Fruit fly (Drosophila melanogaster) Kc167 (cell line): ENCODE data around the gene CARPA.

ENCODE experiments used
- Myc ChIP-seq: fragments of >200 bp; optimal IDR thresholded peaks from 2 replicates; lab custom pipeline; 2017; ENCODE audit warnings: missing external identifiers
- h ChIP-seq: fragments of >200 bp; optimal IDR thresholded peaks from 3 replicates; lab custom pipeline; 2018; ENCODE audit warnings: missing external identifiers
- psq ChIP-seq: fragments of >200 bp; optimal IDR thresholded peaks from 2 replicates; lab custom pipeline; 2017; ENCODE audit warnings: missing external identifiers

- TF ChIP-seq h (lab: Kevin White, UChicago) (no peak), psq (lab: Kevin White, UChicago) (no peak), Myc (no peak)
Observed at dm6 chrX:7854144-7854543, 28.1 kb downstream of the CARPA start, which contains the start of gene CG10920.
